Worm (Caenorhabditis elegans) whole organism, late embryonic: ENCODE data around the gene C17E7.12.

Source experiments
- C38D4.7 ChIP-seq: fragments of 200-800 bp; sonication (Bioruptor generic); optimal IDR thresholded peaks from 2 replicates; lab custom pipeline; 2018; ENCODE audit warnings: mild to moderate bottlenecking, missing genetic modification characterization, moderate library complexity, missing compliant biosample characterization
- T23F11.4 ChIP-seq: fragments of 200-800 bp; sonication (Bioruptor generic); optimal IDR thresholded peaks from 2 replicates; lab custom pipeline; 2018; ENCODE audit warnings: mild to moderate bottlenecking, missing genetic modification characterization, missing compliant biosample characterization
- ahr-1 ChIP-seq: sonication (generic microtip); optimal IDR thresholded peaks from 2 replicates; lab custom pipeline; 2016; ENCODE audit warnings: missing genetic modification characterization, missing compliant biosample characterization
- ceh-18 ChIP-seq: sonication (generic microtip); optimal IDR thresholded peaks from 2 replicates; lab custom pipeline; 2016; ENCODE audit warnings: missing genetic modification characterization, missing compliant biosample characterization
- ceh-2 ChIP-seq: sonication (generic microtip); optimal IDR thresholded peaks from 2 replicates; lab custom pipeline; 2016; ENCODE audit warnings: missing genotype, missing genetic modification characterization, missing compliant biosample characterization
- ceh-31 ChIP-seq: sonication (generic microtip); optimal IDR thresholded peaks from 2 replicates; lab custom pipeline; 2016; ENCODE audit warnings: missing genetic modification characterization, missing compliant biosample characterization
- ceh-45 ChIP-seq: fragments of 200-800 bp; sonication (Bioruptor generic); IDR thresholded peaks from 2 replicates; pipeline ENCODE4 v1.3.6; 2022; ENCODE audit warnings: missing genetic modification reagents, missing genetic modification characterization, missing compliant biosample characterization
- ceh-6 ChIP-seq: fragments of 200-800 bp; sonication (Bioruptor generic); optimal IDR thresholded peaks from 2 replicates; lab custom pipeline; 2018; ENCODE audit warnings: mild to moderate bottlenecking, missing genetic modification characterization, missing compliant biosample characterization
- che-1 ChIP-seq: sonication (generic microtip); optimal IDR thresholded peaks from 2 replicates; lab custom pipeline; 2016; ENCODE audit warnings: mild to moderate bottlenecking, missing genetic modification characterization, missing compliant biosample characterization
- ets-4 ChIP-seq: sonication (generic microtip); optimal IDR thresholded peaks from 2 replicates; lab custom pipeline; 2016; ENCODE audit warnings: missing genetic modification characterization, missing compliant biosample characterization
- eyg-1 ChIP-seq: sonication (generic microtip); optimal IDR thresholded peaks from 2 replicates; lab custom pipeline; 2016; ENCODE audit warnings: missing genotype, missing genetic modification characterization, missing compliant biosample characterization
- fkh-10 ChIP-seq: fragments of 150-350 bp; optimal IDR thresholded peaks from 2 replicates; lab custom pipeline; 2014; ENCODE audit warnings: missing biosample characterization, missing genetic modification reagents, missing genetic modification characterization
- fkh-6 ChIP-seq: sonication (generic microtip); optimal IDR thresholded peaks from 2 replicates; lab custom pipeline; 2016; ENCODE audit warnings: missing genetic modification characterization, missing compliant biosample characterization
- gmeb-2 ChIP-seq: sonication (generic microtip); optimal IDR thresholded peaks from 2 replicates; lab custom pipeline; 2016; ENCODE audit warnings: missing genetic modification characterization, inconsistent platforms, missing compliant biosample characterization
- hlh-6 ChIP-seq: sonication (generic microtip); optimal IDR thresholded peaks from 2 replicates; lab custom pipeline; 2016; ENCODE audit warnings: missing genotype, missing genetic modification characterization, missing compliant biosample characterization
- hlh-8 ChIP-seq: sonication (generic microtip); optimal IDR thresholded peaks from 2 replicates; lab custom pipeline; 2016; ENCODE audit warnings: missing genotype, missing genetic modification characterization, missing compliant biosample characterization
- lim-6 ChIP-seq: sonication (generic microtip); optimal IDR thresholded peaks from 2 replicates; lab custom pipeline; 2016; ENCODE audit warnings: missing genetic modification characterization, missing compliant biosample characterization
- lin-11 ChIP-seq: fragments of 200-800 bp; sonication (Bioruptor generic); optimal IDR thresholded peaks from 2 replicates; lab custom pipeline; 2018; ENCODE audit warnings: mild to moderate bottlenecking, missing genetic modification characterization, missing compliant biosample characterization
- nfya-1 ChIP-seq: sonication (generic microtip); optimal IDR thresholded peaks from 2 replicates; lab custom pipeline; 2017; ENCODE audit warnings: missing genetic modification characterization, mild to moderate bottlenecking, missing compliant biosample characterization, antibody characterized with exemption, moderate library complexity
- nhr-11 ChIP-seq: fragments of 150-350 bp; optimal IDR thresholded peaks from 2 replicates; lab custom pipeline; 2014; ENCODE audit warnings: missing biosample characterization, missing genetic modification characterization
- nhr-232 ChIP-seq: sonication (generic microtip); optimal IDR thresholded peaks from 2 replicates; lab custom pipeline; 2016; ENCODE audit warnings: missing genetic modification characterization, missing compliant biosample characterization
- npax-4 ChIP-seq: sonication (generic microtip); optimal IDR thresholded peaks from 2 replicates; lab custom pipeline; 2016; ENCODE audit warnings: missing genetic modification characterization, missing compliant biosample characterization
- pag-3 ChIP-seq: sonication (generic microtip); optimal IDR thresholded peaks from 2 replicates; lab custom pipeline; 2016; ENCODE audit warnings: missing compliant biosample characterization, missing genetic modification characterization, borderline replicate concordance
- pat-9 ChIP-seq: fragments of 200-800 bp; sonication (Bioruptor generic); optimal IDR thresholded peaks from 2 replicates; lab custom pipeline; 2018; ENCODE audit warnings: mild to moderate bottlenecking, missing genetic modification characterization, moderate library complexity, missing compliant biosample characterization
- pha-2 ChIP-seq: sonication (generic microtip); optimal IDR thresholded peaks from 2 replicates; lab custom pipeline; 2017; ENCODE audit warnings: mild to moderate bottlenecking, missing genetic modification characterization, missing compliant biosample characterization
- pha-4 ChIP-seq: fragments of 150-350 bp; optimal IDR thresholded peaks from 2 replicates; lab custom pipeline; 2018; ENCODE audit warnings: missing biosample characterization, missing genetic modification reagents, missing genetic modification characterization
- pqm-1 ChIP-seq: sonication (generic microtip); optimal IDR thresholded peaks from 2 replicates; lab custom pipeline; 2016; ENCODE audit warnings: missing genetic modification characterization, missing compliant biosample characterization
- pros-1 ChIP-seq: fragments of 150-350 bp; optimal IDR thresholded peaks from 2 replicates; lab custom pipeline; 2014; ENCODE audit warnings: missing biosample characterization, missing genetic modification reagents, missing genetic modification characterization
- ref-2 ChIP-seq: sonication (generic microtip); optimal IDR thresholded peaks from 2 replicates; lab custom pipeline; 2016; ENCODE audit warnings: missing genetic modification characterization, missing compliant biosample characterization
- rnt-1 ChIP-seq: sonication (generic microtip); optimal IDR thresholded peaks from 2 replicates; lab custom pipeline; 2016; ENCODE audit warnings: missing genetic modification characterization, missing compliant biosample characterization
- sdc-2 ChIP-seq: sonication (generic microtip); optimal IDR thresholded peaks from 2 replicates; lab custom pipeline; 2016; ENCODE audit warnings: missing genotype, missing genetic modification characterization, missing compliant biosample characterization
- sox-2 ChIP-seq: fragments of 200-800 bp; sonication (Bioruptor generic); IDR thresholded peaks from 2 replicates; pipeline ENCODE4 v1.3.6; 2022; ENCODE audit warnings: missing genetic modification reagents, missing genetic modification characterization, missing compliant biosample characterization
- sox-4 ChIP-seq: sonication (generic microtip); optimal IDR thresholded peaks from 2 replicates; lab custom pipeline; 2017; ENCODE audit warnings: mild to moderate bottlenecking, missing genetic modification characterization, inconsistent platforms, missing compliant biosample characterization
- tbx-2 ChIP-seq: sonication (generic microtip); optimal IDR thresholded peaks from 2 replicates; lab custom pipeline; 2016; ENCODE audit warnings: missing genetic modification characterization, missing compliant biosample characterization
- tbx-7 ChIP-seq: sonication (generic microtip); optimal IDR thresholded peaks from 2 replicates; lab custom pipeline; 2016; ENCODE audit warnings: missing genotype, missing genetic modification characterization, missing compliant biosample characterization
- ttx-3 ChIP-seq: sonication (generic microtip); optimal IDR thresholded peaks from 2 replicates; lab custom pipeline; 2016; ENCODE audit warnings: missing genetic modification reagents, missing genetic modification characterization, missing compliant biosample characterization
- unc-42 ChIP-seq: sonication (generic microtip); optimal IDR thresholded peaks from 2 replicates; lab custom pipeline; 2016; ENCODE audit warnings: missing genotype, missing genetic modification characterization, missing compliant biosample characterization
- unc-55 ChIP-seq: sonication (generic microtip); optimal IDR thresholded peaks from 2 replicates; lab custom pipeline; 2017; ENCODE audit warnings: missing biosample characterization, missing genetic modification reagents, missing genetic modification characterization
- unc-86 ChIP-seq: sonication (generic microtip); optimal IDR thresholded peaks from 2 replicates; lab custom pipeline; 2016; ENCODE audit warnings: missing genetic modification characterization, missing compliant biosample characterization

The C17E7.12 gene

DNA sequence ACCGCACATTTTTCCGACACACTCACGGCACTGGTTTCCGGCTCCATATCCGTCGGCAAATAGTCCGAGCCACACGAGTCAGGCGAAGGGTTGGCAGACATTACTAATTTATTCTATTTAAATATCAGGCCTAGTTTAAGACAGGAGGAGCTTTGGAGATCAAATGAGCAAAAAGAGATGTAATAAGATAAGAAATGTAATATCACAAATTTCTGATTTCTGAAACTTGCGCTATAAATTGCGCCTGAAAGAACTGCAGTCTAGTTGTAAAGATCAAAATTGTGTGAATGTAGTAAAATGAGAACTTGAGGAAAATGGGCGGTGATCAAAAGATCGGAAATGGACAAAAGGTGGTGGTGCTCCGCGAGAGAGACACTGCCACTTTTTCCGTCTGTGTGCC is 37.0 kb downstream of the C17E7.12 start, which contains the start of gene nhr-186:
Gene nhr-186, minus strand, starts transcription at position 101 of the 400 bp plus-strand sequence.
- TF ChIP-seq hlh-8 = no peak
- TF ChIP-seq ceh-31 (tag; lab: Kevin White, UChicago) = no peak
- no peak for TF ChIP-seq ahr-1 (tag; lab: Kevin White, UChicago)
- TF ChIP-seq hlh-6 (tag; lab: Kevin White, UChicago) = no peak
- no peak for TF ChIP-seq sox-4 (tag; lab: Kevin White, UChicago)
- TF ChIP-seq pag-3 (tag; lab: Kevin White, UChicago) = no peak

DNA sequence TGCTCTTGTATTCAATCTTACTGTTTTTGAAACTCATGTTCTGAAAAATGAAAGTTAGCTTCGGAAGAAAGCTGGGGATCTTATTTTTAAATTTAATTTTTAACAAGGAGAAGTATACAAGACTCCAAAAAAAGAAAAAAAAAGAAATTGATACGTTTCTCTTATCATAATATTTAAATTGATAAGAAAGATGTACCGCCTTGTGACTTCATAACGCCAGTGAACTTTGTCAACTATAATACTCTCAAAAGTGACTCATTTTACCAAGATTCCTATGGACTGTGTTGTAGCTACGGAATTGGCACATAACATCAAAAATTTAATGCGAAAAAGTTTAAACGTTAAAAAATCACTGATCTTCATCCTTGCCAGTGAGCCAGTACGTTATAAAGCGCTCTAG is 40.1 kb downstream of the C17E7.12 start:
- TF ChIP-seq ref-2 (tag; lab: Kevin White, UChicago) (no peak), nhr-11 (tag; lab: Kevin White, UChicago) (no peak), gmeb-2 (tag; lab: Kevin White, UChicago) (no peak), tbx-7 (tag; lab: Kevin White, UChicago) (no peak), C38D4.7 (no peak), ceh-6 (GFP tag; lab: Kevin White, UChicago) (no peak), hlh-6 (tag; lab: Kevin White, UChicago) (no peak), ahr-1 (tag; lab: Kevin White, UChicago) (no peak), fkh-6 (no peak), pha-4 (tag; lab: Kevin White, UChicago) (no peak), pros-1 (no peak)

DNA sequence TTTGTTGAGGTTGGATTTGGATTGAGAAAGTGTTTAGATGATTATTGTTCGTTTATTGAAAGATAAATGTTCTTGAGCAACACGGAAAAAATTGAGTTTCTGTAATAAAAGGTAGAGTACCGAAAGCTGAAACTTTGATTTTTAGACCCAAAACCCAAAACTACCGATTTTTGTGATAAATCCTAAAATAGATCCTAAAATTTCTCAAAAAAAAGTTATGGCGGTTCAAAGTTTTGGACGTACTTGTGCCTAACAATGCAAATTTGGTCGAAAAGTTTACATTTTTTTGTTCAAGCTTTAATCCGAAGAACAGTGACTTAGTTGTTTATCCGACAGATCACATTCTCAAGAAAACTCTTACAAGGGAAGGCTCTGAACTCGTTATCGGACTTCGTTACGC is 44.6 kb downstream of the C17E7.12 start, which contains the start of gene nhr-185:
Gene nhr-185, minus strand, starts transcription at position 101 of the 400 bp plus-strand sequence.
- TF ChIP-seq unc-55 (GFP tag; lab: Kevin White, UChicago) = no peak
- TF ChIP-seq nhr-232 (tag; lab: Kevin White, UChicago) = no peak
- no peak for TF ChIP-seq hlh-6 (tag; lab: Kevin White, UChicago)
- TF ChIP-seq sox-2 (GFP tag; lab: Robert Waterston, UW) = no peak
- TF ChIP-seq nhr-11 (tag; lab: Kevin White, UChicago) = no peak
- TF ChIP-seq ceh-2 (tag; lab: Kevin White, UChicago) = no peak
- TF ChIP-seq tbx-2 (tag; lab: Kevin White, UChicago) = no peak
- no peak for TF ChIP-seq ets-4
- TF ChIP-seq npax-4 (tag; lab: Kevin White, UChicago) = no peak
- no peak for TF ChIP-seq eyg-1 (tag; lab: Kevin White, UChicago)
- no peak for TF ChIP-seq ceh-45 (GFP tag; lab: Robert Waterston, UW)

DNA sequence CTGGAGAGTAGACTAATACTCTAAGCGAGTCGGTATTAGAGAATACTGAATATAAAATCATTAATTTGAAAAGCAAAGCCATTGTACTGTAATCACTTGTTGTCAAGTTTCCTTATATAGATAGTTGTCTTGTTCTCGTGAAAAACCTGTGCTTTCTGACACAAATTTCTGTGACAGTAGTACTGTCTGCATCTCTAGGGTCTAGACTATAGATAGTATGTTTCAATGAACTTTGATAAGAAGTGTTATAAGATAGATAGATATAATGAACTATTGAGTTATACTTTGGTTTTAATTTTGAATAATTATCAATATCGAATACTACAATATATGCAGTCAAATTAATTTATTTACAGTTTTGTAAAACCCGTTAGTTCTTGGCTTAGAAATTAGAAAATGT is 47.9 kb downstream of the C17E7.12 start, which contains the start of gene ugt-32:
Gene ugt-32, minus strand, starts transcription at position 82 of the 400 bp plus-strand sequence.
- TF ChIP-seq hlh-6 (tag; lab: Kevin White, UChicago) (no peak), gmeb-2 (tag; lab: Kevin White, UChicago) (no peak), sox-2 (GFP tag; lab: Robert Waterston, UW) (no peak), ceh-45 (GFP tag; lab: Robert Waterston, UW) (no peak), rnt-1 (tag; lab: Kevin White, UChicago) (no peak), C38D4.7 (no peak), sdc-2 (tag; lab: Kevin White, UChicago) (no peak), fkh-10 (GFP tag; lab: Kevin White, UChicago) (no peak), pha-2 (tag; lab: Kevin White, UChicago) (no peak), che-1 (no peak), tbx-7 (tag; lab: Kevin White, UChicago) (no peak), lin-11 (no peak), T23F11.4 (GFP tag; lab: Kevin White, UChicago) (no peak)

DNA sequence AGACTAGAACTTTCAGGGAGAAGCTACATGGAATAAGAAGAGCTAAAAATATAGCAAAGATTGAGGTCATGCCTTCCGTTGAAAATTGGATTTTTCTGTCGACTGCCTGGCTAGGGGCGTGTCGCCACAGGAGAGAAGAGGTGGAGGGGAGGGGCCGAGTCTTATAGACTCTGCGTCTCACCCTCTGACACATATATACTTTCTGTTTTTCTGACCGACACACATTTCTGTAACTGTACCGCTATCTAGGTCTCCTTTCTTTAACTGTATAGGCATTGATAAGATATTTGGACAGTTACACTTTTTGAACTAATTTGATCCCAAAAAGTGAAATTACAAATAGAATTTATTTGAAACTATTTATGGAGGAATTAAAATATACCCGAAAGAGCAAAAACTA is 50.4 kb downstream of the C17E7.12 start:
- TF ChIP-seq gmeb-2 (tag; lab: Kevin White, UChicago) (no peak), tbx-7 (tag; lab: Kevin White, UChicago) (no peak), rnt-1 (tag; lab: Kevin White, UChicago) (no peak), nfya-1 (no peak), lim-6 (no peak), hlh-6 (tag; lab: Kevin White, UChicago) (no peak), unc-86 (no peak), ceh-18 (tag; lab: Kevin White, UChicago) (no peak), pqm-1 (tag; lab: Kevin White, UChicago) (no peak), nhr-232 (tag; lab: Kevin White, UChicago) (no peak), pat-9 (tag; lab: Kevin White, UChicago) (no peak), unc-42 (tag; lab: Kevin White, UChicago) (no peak), ttx-3 (tag; lab: Kevin White, UChicago) (no peak), npax-4 (tag; lab: Kevin White, UChicago) (no peak)
